Fruit fly (Drosophila melanogaster): ENCODE data around the gene CG33722.

The CG33722 gene

DNA sequence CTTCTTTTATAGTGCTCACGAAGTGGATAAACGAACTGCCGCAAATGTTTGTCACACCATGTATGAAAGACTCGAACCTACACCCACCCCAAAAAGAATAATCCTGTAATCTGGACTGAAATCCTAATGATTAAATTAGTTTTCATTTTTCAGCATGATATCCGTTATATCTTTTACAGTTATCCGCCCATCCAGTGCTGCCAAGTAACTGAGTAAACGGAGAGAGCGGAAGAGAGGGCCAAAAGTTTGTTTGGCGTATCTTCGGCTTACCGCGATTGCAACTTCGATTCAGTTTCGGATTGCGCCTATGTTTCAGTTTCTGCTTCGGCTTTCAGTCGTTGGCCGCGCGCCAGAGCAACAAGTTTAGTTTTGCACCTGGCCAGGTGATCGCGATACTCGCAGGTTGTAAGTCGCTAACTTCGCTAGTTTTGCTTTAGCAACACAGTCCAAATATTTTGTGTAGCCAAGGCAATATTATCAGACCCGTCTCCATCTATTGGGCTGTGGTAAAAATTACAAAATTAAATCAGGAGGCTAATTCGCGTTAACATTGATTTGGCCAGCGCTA lies 6.4 kb downstream of the CG33722 start, which contains the start of gene mtg:
Gene mtg (plus strand): TSS at position 332 of the 568 bp plus-strand sequence.
- TF ChIP-seq Mnt (GFP tag; optimal IDR thresholded peaks at IDR 0.05) = no peak
- no peak for TF ChIP-seq tj (GFP tag; optimal IDR thresholded peaks at IDR 0.05)
- no peak for TF ChIP-seq CG33017 (tag; optimal IDR thresholded peaks at IDR 0.05)
- TF ChIP-seq CG7101 (tag; optimal IDR thresholded peaks at IDR 0.05) = no peak
- no peak for TF ChIP-seq CG12768 (GFP tag; optimal IDR thresholded peaks at IDR 0.05)
- no peak for TF ChIP-seq CG1620 (GFP tag; optimal IDR thresholded peaks at IDR 0.05)

DNA sequence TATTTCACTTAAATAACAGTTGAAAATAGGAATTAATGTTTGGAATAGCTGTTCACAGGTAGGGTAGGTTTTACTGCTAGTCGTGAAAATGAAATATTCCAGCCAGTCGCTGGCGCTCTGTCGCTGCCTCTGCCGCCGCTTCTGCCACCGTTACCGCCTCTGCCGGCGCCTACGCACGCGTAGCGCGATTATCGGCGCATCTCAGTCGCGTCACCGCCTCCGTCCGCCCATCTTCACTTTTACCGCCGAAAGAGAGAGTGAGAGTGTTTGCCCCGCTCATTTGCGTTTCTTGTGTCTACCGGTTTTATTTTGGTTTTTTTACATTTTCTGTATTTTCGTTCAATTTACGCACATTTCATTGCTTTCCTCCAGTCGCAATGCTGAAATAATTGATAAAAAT lies 7.7 kb downstream of the CG33722 start:
- TF ChIP-seq CG12768 (GFP tag; optimal IDR thresholded peaks at IDR 0.05) (no peak), cnc (optimal IDR thresholded peaks at IDR 0.05) (no peak), CG7045 (GFP tag; optimal IDR thresholded peaks at IDR 0.05) (no peak), pad (GFP tag; optimal IDR thresholded peaks at IDR 0.05) (no peak), CG11617 (GFP tag; optimal IDR thresholded peaks at IDR 0.05) (no peak), Clk (GFP tag; optimal IDR thresholded peaks at IDR 0.05) (no peak), CG33017 (tag; optimal IDR thresholded peaks at IDR 0.05) (no peak), CG7101 (tag; optimal IDR thresholded peaks at IDR 0.05) (no peak), Mnt (GFP tag; optimal IDR thresholded peaks at IDR 0.05) (no peak), bab1 (GFP tag; optimal IDR thresholded peaks at IDR 0.05) (no peak)

DNA sequence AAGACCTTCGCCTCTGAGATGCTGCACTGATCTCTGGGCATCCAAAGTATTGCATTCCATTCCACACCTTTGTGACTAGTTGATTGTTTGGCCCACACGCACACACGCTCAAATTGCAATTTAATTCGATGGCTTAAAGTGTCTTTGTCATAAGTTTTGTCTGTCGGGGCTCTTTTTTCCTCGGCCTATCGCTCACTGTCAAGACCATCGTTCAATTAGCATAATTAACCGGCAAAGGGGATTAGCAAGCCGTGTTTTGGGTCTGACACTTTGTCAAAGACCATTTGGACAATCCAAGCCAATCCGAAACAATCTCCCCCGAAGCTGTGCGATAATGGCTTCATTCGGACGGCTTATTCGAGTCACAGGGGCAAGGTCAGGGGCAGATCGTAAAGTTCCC lies 10.5 kb downstream of the CG33722 start:
- TF ChIP-seq kay (GFP tag; ENCODE audit: borderline replicate concordance) = no peak

- TF ChIP-seq pad (GFP tag; optimal IDR thresholded peaks at IDR 0.05) (no peak), bab1 (GFP tag; optimal IDR thresholded peaks at IDR 0.05) (no peak), ovo (GFP tag; optimal IDR thresholded peaks at IDR 0.05) (no peak), kay (GFP tag; ENCODE audit: borderline replicate concordance) (no peak), Clk (GFP tag; optimal IDR thresholded peaks at IDR 0.05) (no peak), CG7045 (GFP tag; optimal IDR thresholded peaks at IDR 0.05) (no peak), CG12768 (GFP tag; optimal IDR thresholded peaks at IDR 0.05) (no peak), CG5204 (GFP tag; optimal IDR thresholded peaks at IDR 0.05) (no peak), Hr96 (GFP tag; optimal IDR thresholded peaks at IDR 0.05) (no peak), CG1620 (GFP tag; optimal IDR thresholded peaks at IDR 0.05) (no peak), Mnt (GFP tag; optimal IDR thresholded peaks at IDR 0.05) (no peak), CG7101 (tag; optimal IDR thresholded peaks at IDR 0.05) (no peak), tj (GFP tag; optimal IDR thresholded peaks at IDR 0.05) (no peak), cnc (optimal IDR thresholded peaks at IDR 0.05) (no peak), CG11617 (GFP tag; optimal IDR thresholded peaks at IDR 0.05) (no peak), toe (GFP tag; optimal IDR thresholded peaks at IDR 0.05) (no peak)
These were observed 12.2 kb downstream of the CG33722 start for dm6 chr3R:8256040-8256439.

dm6 chr3R:8261634-8262033 lies 17.8 kb downstream of the CG33722 start:
- TF ChIP-seq CG33017 (tag; optimal IDR thresholded peaks at IDR 0.05) = peak; percentile 4
- TF ChIP-seq Clk (GFP tag; optimal IDR thresholded peaks at IDR 0.05) = no peak
- TF ChIP-seq kay (GFP tag; ENCODE audit: borderline replicate concordance) = peak; percentile 92
- peak; percentile 8 for TF ChIP-seq ovo (GFP tag; optimal IDR thresholded peaks at IDR 0.05)

- TF ChIP-seq toe (GFP tag; optimal IDR thresholded peaks at IDR 0.05) (peak; percentile 79), CG7045 (GFP tag; optimal IDR thresholded peaks at IDR 0.05) (peak; percentile 70), CG1620 (GFP tag; optimal IDR thresholded peaks at IDR 0.05) (peak; percentile 68), tj (GFP tag; optimal IDR thresholded peaks at IDR 0.05) (peak; percentile 53), ovo (GFP tag; optimal IDR thresholded peaks at IDR 0.05) (peak; percentile 64), Mnt (GFP tag; optimal IDR thresholded peaks at IDR 0.05) (peak; percentile 63), CG12768 (GFP tag; optimal IDR thresholded peaks at IDR 0.05) (peak; percentile 86), Hr96 (GFP tag; optimal IDR thresholded peaks at IDR 0.05) (peak; percentile 47), cnc (optimal IDR thresholded peaks at IDR 0.05) (no peak), CG14711 (tag; optimal IDR thresholded peaks at IDR 0.05) (peak; percentile 66), CG7101 (tag; optimal IDR thresholded peaks at IDR 0.05) (peak; percentile 77), cic (GFP tag; optimal IDR thresholded peaks at IDR 0.05) (no peak), CG5204 (GFP tag; optimal IDR thresholded peaks at IDR 0.05) (peak; percentile 69), Clk (GFP tag; optimal IDR thresholded peaks at IDR 0.05) (no peak), kay (GFP tag; ENCODE audit: borderline replicate concordance) (no peak), bab1 (GFP tag; optimal IDR thresholded peaks at IDR 0.05) (peak; percentile 51), CG33017 (tag; optimal IDR thresholded peaks at IDR 0.05) (peak; percentile 73), Crg-1 (GFP tag; optimal IDR thresholded peaks at IDR 0.05) (peak; percentile 44), CG11617 (GFP tag; optimal IDR thresholded peaks at IDR 0.05) (peak; percentile 84), pad (GFP tag; optimal IDR thresholded peaks at IDR 0.05) (peak; percentile 68)
These were observed 20.6 kb downstream of the CG33722 start, which contains the start of the genes RPA1 and Mcm2 for dm6 chr3R:8264302-8265080. TSS of gene RPA1 (minus strand) at chr3R:8264451. TSS of gene Mcm2 (plus strand) at chr3R:8264970.

dm6 chr3R:8269740-8270139 lies 25.9 kb downstream of the CG33722 start, which contains the start of gene CG9630:
TSS of gene CG9630 (minus strand) at chr3R:8269896.
- TF ChIP-seq CG5204 (GFP tag; optimal IDR thresholded peaks at IDR 0.05) (no peak), bab1 (GFP tag; optimal IDR thresholded peaks at IDR 0.05) (peak; percentile 56), CG33017 (tag; optimal IDR thresholded peaks at IDR 0.05) (no peak), Mnt (GFP tag; optimal IDR thresholded peaks at IDR 0.05) (peak; percentile 100), Clk (GFP tag; optimal IDR thresholded peaks at IDR 0.05) (no peak), CG14711 (tag; optimal IDR thresholded peaks at IDR 0.05) (no peak), CG1620 (GFP tag; optimal IDR thresholded peaks at IDR 0.05) (no peak), CG12768 (GFP tag; optimal IDR thresholded peaks at IDR 0.05) (no peak), CG7101 (tag; optimal IDR thresholded peaks at IDR 0.05) (peak; percentile 4), Hr96 (GFP tag; optimal IDR thresholded peaks at IDR 0.05) (no peak)
